Worm (Caenorhabditis elegans) whole organism, L3 larva: ENCODE results near the gene erfa-3.

Experiments
- ZK546.5 ChIP-seq: sonication (generic microtip); optimal IDR thresholded peaks from 2 replicates; lab custom pipeline; 2017; ENCODE audit warnings: missing biosample characterization, missing genetic modification characterization
- ceh-9 ChIP-seq: sonication (generic microtip); optimal IDR thresholded peaks from 2 replicates; lab custom pipeline; 2018; ENCODE audit warnings: missing biosample characterization, missing genetic modification characterization
- elt-1 ChIP-seq: fragments of 150-350 bp; optimal IDR thresholded peaks from 2 replicates; lab custom pipeline; 2014; ENCODE audit warnings: missing biosample characterization, missing genetic modification characterization
- elt-2 ChIP-seq: sonication (generic microtip); optimal IDR thresholded peaks from 2 replicates; lab custom pipeline; 2016; ENCODE audit warnings: missing genetic modification reagents, mild to moderate bottlenecking, missing genetic modification characterization, missing compliant biosample characterization
- jun-1 ChIP-seq: fragments of 150-350 bp; optimal IDR thresholded peaks from 2 replicates; lab custom pipeline; 2014; ENCODE audit warnings: missing biosample characterization, missing genetic modification reagents, missing genetic modification characterization
- nhr-28 ChIP-seq: fragments of 150-350 bp; optimal IDR thresholded peaks from 2 replicates; lab custom pipeline; 2014; ENCODE audit warnings: missing biosample characterization, missing genetic modification characterization
- pha-4 ChIP-seq: fragments of 150-350 bp; optimal IDR thresholded peaks from 2 replicates; lab custom pipeline; 2014; ENCODE audit warnings: missing biosample characterization, missing genetic modification reagents, missing genetic modification characterization
- ztf-11 ChIP-seq: fragments of 150-350 bp; optimal IDR thresholded peaks from 2 replicates; lab custom pipeline; 2014; ENCODE audit warnings: missing biosample characterization, missing genetic modification characterization

ce11 chrV:11078874-11079273, 34.0 kb downstream of the erfa-3 start:
- TF ChIP-seq jun-1 (tag; lab: Kevin White, UChicago) (no peak), ZK546.5 (tag; lab: Kevin White, UChicago) (no peak), elt-2 (tag; lab: Kevin White, UChicago) (no peak), elt-1 (tag; lab: Kevin White, UChicago) (no peak), ztf-11 (tag; lab: Kevin White, UChicago) (no peak), pha-4 (no peak), nhr-28 (tag; lab: Kevin White, UChicago) (no peak), ceh-9 (no peak)
